Worm (Caenorhabditis elegans) whole organism, young adult: Measurements from ENCODE around the gene F59B2.14.

Experiments used
- C06A6.2 ChIP-seq: fragments of 200-800 bp; sonication (Bioruptor generic); conservative IDR thresholded peaks from 2 replicates; pipeline ENCODE4 v1.3.6; 2022; ENCODE audit warnings: missing genetic modification characterization, missing compliant biosample characterization
- C17E4.6 ChIP-seq: fragments of 200-800 bp; sonication (Bioruptor generic); IDR thresholded peaks from 2 replicates; pipeline ENCODE4 v1.3.6; 2022; ENCODE audit warnings: missing genetic modification reagents, missing genetic modification characterization, missing compliant biosample characterization
- F22D6.2 ChIP-seq: sonication (generic microtip); optimal IDR thresholded peaks from 2 replicates; lab custom pipeline; 2016; ENCODE audit warnings: mild to moderate bottlenecking, missing genetic modification characterization, missing compliant biosample characterization
- F33H1.4 ChIP-seq: fragments of 200-800 bp; sonication (Bioruptor generic); IDR thresholded peaks from 2 replicates; pipeline ENCODE4 v1.3.6; 2022; ENCODE audit warnings: missing genetic modification reagents, missing genetic modification characterization, missing compliant biosample characterization
- F57C9.4 ChIP-seq: sonication (generic microtip); optimal IDR thresholded peaks from 2 replicates; lab custom pipeline; 2017; ENCODE audit warnings: mild to moderate bottlenecking, missing genetic modification characterization, missing compliant biosample characterization
- K11D2.4 ChIP-seq: fragments of 200-800 bp; sonication (Bioruptor generic); IDR thresholded peaks from 2 replicates; pipeline ENCODE4 v1.3.6; 2022; ENCODE audit warnings: missing genetic modification reagents, missing genetic modification characterization, missing compliant biosample characterization
- K12H6.12 ChIP-seq: fragments of 200-800 bp; sonication (Bioruptor generic); optimal IDR thresholded peaks from 2 replicates; lab custom pipeline; 2018; ENCODE audit warnings: mild to moderate bottlenecking, missing genetic modification characterization, missing compliant biosample characterization
- T07F8.4 ChIP-seq: sonication (generic microtip); optimal IDR thresholded peaks from 2 replicates; lab custom pipeline; 2016; ENCODE audit warnings: mild to moderate bottlenecking, missing genetic modification characterization, moderate library complexity, missing compliant biosample characterization
- Y53F4B.3 ChIP-seq: fragments of 200-800 bp; sonication (Bioruptor generic); IDR thresholded peaks from 2 replicates; pipeline ENCODE4 v1.3.6; 2022; ENCODE audit warnings: missing genetic modification reagents, missing genetic modification characterization, missing compliant biosample characterization
- Y56A3A.18 ChIP-seq: fragments of 200-800 bp; sonication (Bioruptor generic); IDR thresholded peaks from 2 replicates; pipeline ENCODE4 v1.3.6; 2022; ENCODE audit warnings: missing genetic modification reagents, missing genetic modification characterization, missing compliant biosample characterization
- Y79H2A.3 ChIP-seq: fragments of 200-800 bp; sonication (Bioruptor generic); conservative IDR thresholded peaks from 2 replicates; pipeline ENCODE4 v1.3.6; 2022; ENCODE audit warnings: missing genetic modification reagents, missing genetic modification characterization, missing compliant biosample characterization
- ZK185.1 ChIP-seq: sonication (generic microtip); optimal IDR thresholded peaks from 2 replicates; lab custom pipeline; 2016; ENCODE audit warnings: mild to moderate bottlenecking, missing genetic modification characterization, missing compliant biosample characterization; ENCODE audit not compliant: poor library complexity, severe bottlenecking
- akir-1 ChIP-seq: fragments of 200-800 bp; sonication (Bioruptor generic); optimal IDR thresholded peaks from 2 replicates; lab custom pipeline; 2018; ENCODE audit warnings: mild to moderate bottlenecking, missing genetic modification characterization, moderate library complexity, missing compliant biosample characterization
- atf-7 ChIP-seq: sonication (generic microtip); optimal IDR thresholded peaks from 2 replicates; lab custom pipeline; 2017; ENCODE audit warnings: mild to moderate bottlenecking, missing genetic modification characterization, missing compliant biosample characterization
- attf-6 ChIP-seq: fragments of 200-800 bp; sonication (Bioruptor generic); IDR thresholded peaks from 2 replicates; pipeline ENCODE4 v1.3.6; 2022; ENCODE audit warnings: missing genetic modification reagents, missing genetic modification characterization, missing compliant biosample characterization
- ccch-3 ChIP-seq: fragments of 200-800 bp; sonication (Bioruptor generic); optimal IDR thresholded peaks from 2 replicates; lab custom pipeline; 2018; ENCODE audit warnings: mild to moderate bottlenecking, missing genetic modification characterization, missing compliant biosample characterization
- ceh-58 ChIP-seq: fragments of 200-800 bp; sonication (Bioruptor generic); IDR thresholded peaks from 2 replicates; pipeline ENCODE4 v1.3.6; 2022; ENCODE audit warnings: missing genetic modification characterization, missing compliant biosample characterization
- ceh-79 ChIP-seq: sonication (generic microtip); optimal IDR thresholded peaks from 2 replicates; lab custom pipeline; 2017; ENCODE audit warnings: mild to moderate bottlenecking, missing genetic modification characterization, missing compliant biosample characterization
- egrh-3 ChIP-seq: fragments of 200-800 bp; sonication (Bioruptor generic); IDR thresholded peaks from 2 replicates; pipeline ENCODE4 v1.3.6; 2022; ENCODE audit warnings: missing genetic modification reagents, missing genetic modification characterization, missing compliant biosample characterization
- ekl-4 ChIP-seq: fragments of 200-800 bp; sonication (Bioruptor generic); IDR thresholded peaks from 2 replicates; pipeline ENCODE4 v1.3.6; 2022; ENCODE audit warnings: missing genetic modification reagents, missing genetic modification characterization, missing compliant biosample characterization
- ets-4 ChIP-seq: fragments of 200-800 bp; sonication (Bioruptor generic); optimal IDR thresholded peaks from 2 replicates; lab custom pipeline; 2018; ENCODE audit warnings: mild to moderate bottlenecking, missing genetic modification characterization, missing compliant biosample characterization
- hlh-12 ChIP-seq: sonication (generic microtip); optimal IDR thresholded peaks from 2 replicates; lab custom pipeline; 2016; ENCODE audit warnings: missing genetic modification characterization, missing compliant biosample characterization
- hlh-26 ChIP-seq: fragments of 200-800 bp; sonication (Bioruptor generic); conservative IDR thresholded peaks from 2 replicates; pipeline ENCODE4 v1.3.6; 2022; ENCODE audit warnings: missing genetic modification reagents, missing genetic modification characterization, missing compliant biosample characterization
- hmg-20 ChIP-seq: fragments of 200-800 bp; sonication (Bioruptor generic); IDR thresholded peaks from 2 replicates; pipeline ENCODE4 v1.3.6; 2022; ENCODE audit warnings: missing genetic modification reagents, missing genetic modification characterization, missing compliant biosample characterization
- hrde-1 ChIP-seq: sonication (generic microtip); optimal IDR thresholded peaks from 2 replicates; lab custom pipeline; 2016; ENCODE audit warnings: missing genetic modification characterization, mild to moderate bottlenecking, missing compliant biosample characterization, moderate library complexity, missing genotype, missing genetic modification reagents, borderline replicate concordance
- lag-1 ChIP-seq: fragments of 200-800 bp; sonication (Bioruptor generic); IDR thresholded peaks from 2 replicates; pipeline ENCODE4 v1.3.6; 2022; ENCODE audit warnings: missing genetic modification reagents, missing genetic modification characterization, missing compliant biosample characterization
- lin-26 ChIP-seq: fragments of 200-800 bp; sonication (Bioruptor generic); IDR thresholded peaks from 2 replicates; pipeline ENCODE4 v1.3.6; 2022; ENCODE audit warnings: missing genetic modification reagents, missing genetic modification characterization, missing compliant biosample characterization
- lin-54 ChIP-seq: fragments of 200-800 bp; sonication (Bioruptor generic); optimal IDR thresholded peaks from 2 replicates; lab custom pipeline; 2018; ENCODE audit warnings: mild to moderate bottlenecking, missing genetic modification characterization, missing compliant biosample characterization
- lsy-27 ChIP-seq: sonication (generic microtip); optimal IDR thresholded peaks from 2 replicates; lab custom pipeline; 2017; ENCODE audit warnings: missing genetic modification characterization, mild to moderate bottlenecking, missing compliant biosample characterization, antibody characterized with exemption, missing genotype, borderline replicate concordance; ENCODE audit not compliant: insufficient read depth
- madf-3 ChIP-seq: fragments of 200-800 bp; sonication (Bioruptor generic); IDR thresholded peaks from 2 replicates; pipeline ENCODE4 v1.3.6; 2022; ENCODE audit warnings: missing genetic modification reagents, missing genetic modification characterization, missing compliant biosample characterization
- madf-6 ChIP-seq: fragments of 200-800 bp; sonication (Bioruptor generic); IDR thresholded peaks from 2 replicates; pipeline ENCODE4 v1.3.6; 2022; ENCODE audit warnings: missing genetic modification reagents, missing genetic modification characterization, missing compliant biosample characterization
- madf-8 ChIP-seq: fragments of 200-800 bp; sonication (Bioruptor generic); conservative IDR thresholded peaks from 2 replicates; pipeline ENCODE4 v1.3.6; 2022; ENCODE audit warnings: missing genetic modification reagents, missing genetic modification characterization, missing compliant biosample characterization
- nfyb-1 ChIP-seq: fragments of 200-800 bp; sonication (Bioruptor generic); IDR thresholded peaks from 2 replicates; pipeline ENCODE4 v1.3.6; 2022; ENCODE audit warnings: missing genetic modification reagents, missing genetic modification characterization, missing compliant biosample characterization
- nhr-120 ChIP-seq: fragments of 200-800 bp; sonication (Bioruptor generic); IDR thresholded peaks from 2 replicates; pipeline ENCODE4 v1.3.6; 2022; ENCODE audit warnings: missing genetic modification characterization, missing compliant biosample characterization
- nhr-27 ChIP-seq: fragments of 200-800 bp; sonication (Bioruptor generic); optimal IDR thresholded peaks from 2 replicates; lab custom pipeline; 2018; ENCODE audit warnings: mild to moderate bottlenecking, missing genetic modification characterization, moderate library complexity, missing compliant biosample characterization
- rcor-1 ChIP-seq: fragments of 200-800 bp; sonication (Bioruptor generic); IDR thresholded peaks from 2 replicates; pipeline ENCODE4 v1.3.6; 2022; ENCODE audit warnings: missing genetic modification reagents, missing genetic modification characterization, missing compliant biosample characterization
- rec-8 ChIP-seq, 2 experiments: sonication (generic microtip); optimal IDR thresholded peaks; 2 replicates each; lab custom pipeline; 2016; ENCODE audit warnings: mild to moderate bottlenecking in 2 of 2, missing genetic modification characterization in 2 of 2, missing genetic modification reagents in 2 of 2, missing genotype in 2 of 2, missing biosample characterization in 1 of 2, missing compliant biosample characterization in 1 of 2, moderate library complexity in 1 of 2
- snpc-1.3 ChIP-seq: sonication (generic microtip); optimal IDR thresholded peaks from 2 replicates; lab custom pipeline; 2017; ENCODE audit warnings: missing genetic modification characterization, mild to moderate bottlenecking, missing compliant biosample characterization, antibody characterized with exemption, moderate library complexity, missing genotype, missing genetic modification reagents; ENCODE audit not compliant: insufficient read depth
- snpc-3.4 ChIP-seq: sonication (generic microtip); optimal IDR thresholded peaks from 2 replicates; lab custom pipeline; 2017; ENCODE audit warnings: missing genetic modification characterization, mild to moderate bottlenecking, missing compliant biosample characterization, antibody characterized with exemption, moderate library complexity, missing genotype, missing genetic modification reagents
- snpc-4 ChIP-seq, 5 experiments: fragments of 150-350 bp in 1 of 5; sonication (generic microtip) in 4 of 5; optimal IDR thresholded peaks; 2 replicates each; lab custom pipeline; 2014 to 2018; ENCODE audit warnings: missing genetic modification characterization in 5 of 5, missing biosample characterization in 3 of 5, antibody characterized with exemption in 2 of 5, mild to moderate bottlenecking in 2 of 5, missing compliant biosample characterization in 2 of 5, missing genotype in 2 of 5, moderate library complexity in 2 of 5, missing genetic modification reagents in 1 of 5
- tbp1 ChIP-seq: fragments of 200-800 bp; sonication (Bioruptor generic); optimal IDR thresholded peaks from 2 replicates; lab custom pipeline; 2018; ENCODE audit warnings: mild to moderate bottlenecking, missing genetic modification characterization, missing compliant biosample characterization
- unc-130 ChIP-seq: sonication (generic microtip); optimal IDR thresholded peaks from 2 replicates; lab custom pipeline; 2016; ENCODE audit warnings: missing genetic modification reagents, missing genetic modification characterization, missing compliant biosample characterization
- unc-62 ChIP-seq: fragments of 150-350 bp; optimal IDR thresholded peaks from 2 replicates; lab custom pipeline; 2014; ENCODE audit warnings: missing biosample characterization, missing genetic modification reagents, missing genetic modification characterization
- zfh-2 ChIP-seq: fragments of 200-800 bp; sonication (Bioruptor generic); conservative IDR thresholded peaks from 2 replicates; pipeline ENCODE4 v1.3.6; 2022; ENCODE audit warnings: missing genetic modification reagents, missing genetic modification characterization, missing compliant biosample characterization
- ztf-18 ChIP-seq: sonication (generic microtip); optimal IDR thresholded peaks from 2 replicates; lab custom pipeline; 2016; ENCODE audit warnings: missing genotype, mild to moderate bottlenecking, missing genetic modification characterization, missing compliant biosample characterization
- ztf-3 ChIP-seq: fragments of 200-800 bp; sonication (Bioruptor generic); optimal IDR thresholded peaks from 2 replicates; lab custom pipeline; 2018; ENCODE audit warnings: mild to moderate bottlenecking, missing genetic modification characterization, missing compliant biosample characterization

Gene F59B2.14

ce11 chrIII:9053740-9054252, 31.4 kb upstream of the F59B2.14 start, which contains the start of gene R107.5:
TSS of gene R107.5 (minus strand) at chrIII:9053790.
- TF ChIP-seq ets-4 (GFP tag; lab: Kevin White, UChicago) (peak; percentile 55), madf-3 (GFP tag; lab: Robert Waterston, UW) (peak; percentile 82), snpc-1.3 (tag; lab: Kevin White, UChicago) (no peak), F57C9.4 (peak; percentile 86), tbp1 (peak; percentile 76), C06A6.2 (peak; percentile 89), ccch-3 (GFP tag; lab: Kevin White, UChicago) (no peak), atf-7 (peak; percentile 98), madf-6 (peak; percentile 79), ceh-58 (GFP tag; lab: Robert Waterston, UW) (no peak), C17E4.6 (peak; percentile 77), F33H1.4 (GFP tag; lab: Robert Waterston, UW) (peak; percentile 59; the same call in 1 of the 2 replicates), unc-130 (GFP tag; lab: Kevin White, UChicago) (no peak), nfyb-1 (peak; percentile 97), rec-8 (tag; optimal IDR thresholded peaks at IDR 0.05; lab: Kevin White, UChicago) (no peak), F22D6.2 (tag; lab: Kevin White, UChicago) (peak; percentile 88), hrde-1 (tag; lab: Kevin White, UChicago) (no peak), K12H6.12 (tag; lab: Kevin White, UChicago) (peak; percentile 96), nhr-27 (peak; percentile 95), ztf-18 (tag; lab: Kevin White, UChicago) (peak; percentile 63), ZK185.1 (tag; lab: Kevin White, UChicago) (peak; percentile 47), hlh-12 (no peak), rcor-1 (GFP tag; lab: Robert Waterston, UW) (peak; percentile 87), snpc-4 (GFP tag; optimal IDR thresholded peaks at IDR 0.05; lab: Kevin White, UChicago) (no peak), snpc-4 (tag; optimal IDR thresholded peaks at IDR 0.05; lab: Kevin White, UChicago) (peak in 2 of 4 experiments; percentile 48 to 77), egrh-3 (GFP tag; lab: Robert Waterston, UW) (peak; percentile 55; the same call in 1 of the 2 replicates), T07F8.4 (peak; percentile 66), Y53F4B.3 (no peak), lin-26 (GFP tag; lab: Robert Waterston, UW) (peak; percentile 70; the same call in 1 of the 2 replicates), ekl-4 (GFP tag; lab: Robert Waterston, UW) (peak; percentile 98), zfh-2 (peak; percentile 93), hmg-20 (GFP tag; lab: Robert Waterston, UW) (no peak), lag-1 (GFP tag; lab: Robert Waterston, UW) (0 out of 2 replicates have a peak, but pooled peaks have one; percentile 22), akir-1 (GFP tag; lab: Kevin White, UChicago) (peak; percentile 71), attf-6 (GFP tag; lab: Robert Waterston, UW) (peak; percentile 55; the same call in 1 of the 2 replicates), madf-8 (GFP tag; lab: Robert Waterston, UW) (no peak), lin-54 (GFP tag; lab: Kevin White, UChicago) (peak; percentile 86), snpc-3.4 (tag; lab: Kevin White, UChicago) (no peak), Y79H2A.3 (0 out of 2 replicates have a peak, but pooled peaks have one; percentile 21), ceh-79 (tag; lab: Kevin White, UChicago) (peak; percentile 62), unc-62 (GFP tag; lab: Kevin White, UChicago) (peak; percentile 8), Y56A3A.18 (peak; percentile 86), lsy-27 (no peak), ztf-3 (peak; percentile 96), K11D2.4 (GFP tag; lab: Robert Waterston, UW) (peak; percentile 96), hlh-26 (GFP tag; lab: Robert Waterston, UW) (no peak), nhr-120 (0 out of 2 replicates have a peak, but pooled peaks have one; percentile 68)
